Worm (Caenorhabditis elegans): ENCODE measurements around the gene Y53C12B.7.

The Y53C12B.7 gene

ce11 chrII:9753730-9754129, 712 bp upstream of the Y53C12B.7 start, which contains the start of gene ZK1321.1:
ZK1321.1 (plus strand) TSS chrII:9754030.
- TF ChIP-seq F57C9.4 (tag; optimal IDR thresholded peaks at IDR 0.05) = no peak
- TF ChIP-seq lir-1 (GFP tag; conservative IDR thresholded peaks at IDR 0.05) = no peak
- no peak for TF ChIP-seq fkh-3 (tag; optimal IDR thresholded peaks at IDR 0.05)
- TF ChIP-seq nfya-1 (tag; optimal IDR thresholded peaks at IDR 0.05; ENCODE audit: borderline replicate concordance, insufficient read depth) = no peak
- no peak for TF ChIP-seq lsl-1 (GFP tag; optimal IDR thresholded peaks at IDR 0.05)
- no peak for TF ChIP-seq F22D6.2 (tag; optimal IDR thresholded peaks at IDR 0.05)
- no peak for TF ChIP-seq tbx-9 (tag; optimal IDR thresholded peaks at IDR 0.05; ENCODE audit: borderline replicate concordance)

- TF ChIP-seq Y95B8A.8 (GFP tag; IDR thresholded peaks at IDR 0.05) = no peak
- TF ChIP-seq snpc-4 (GFP tag; optimal IDR thresholded peaks at IDR 0.05) = no peak
- TF ChIP-seq snpc-4 (tag; optimal IDR thresholded peaks at IDR 0.05) = no peak
Measured at ce11 chrII:9752278-9752677, 740 bp downstream of the Y53C12B.7 start.

- TF ChIP-seq attf-3 (GFP tag; conservative IDR thresholded peaks at IDR 0.05) (no peak; the same call in 1 of the 2 replicates), ztf-6 (GFP tag; IDR thresholded peaks at IDR 0.05) (no peak), lsl-1 (GFP tag; optimal IDR thresholded peaks at IDR 0.05) (peak; percentile 90), C17E4.6 (GFP tag; IDR thresholded peaks at IDR 0.05) (no peak), ets-4 (GFP tag; optimal IDR thresholded peaks at IDR 0.05) (no peak), F23B12.7 (tag; optimal IDR thresholded peaks at IDR 0.05; ENCODE audit: insufficient read depth) (peak; percentile 25), lin-40 (tag; optimal IDR thresholded peaks at IDR 0.05) (peak; percentile 21), bed-2 (GFP tag; IDR thresholded peaks at IDR 0.05) (no peak), sdz-38 (tag; optimal IDR thresholded peaks at IDR 0.05) (no peak), tbp1 (GFP tag; optimal IDR thresholded peaks at IDR 0.05) (peak; percentile 46), snpc-1.1 (tag; optimal IDR thresholded peaks at IDR 0.05; ENCODE audit: insufficient read depth) (no peak), atf-7 (tag; optimal IDR thresholded peaks at IDR 0.05) (no peak), ceh-40 (GFP tag; IDR thresholded peaks at IDR 0.05) (no peak), athp-1 (tag; optimal IDR thresholded peaks at IDR 0.05) (no peak), hrde-1 (tag; optimal IDR thresholded peaks at IDR 0.05; ENCODE audit: borderline replicate concordance) (no peak), dpl-1 (GFP tag; optimal IDR thresholded peaks at IDR 0.05) (no peak), hmg-1.2 (GFP tag; IDR thresholded peaks at IDR 0.05) (peak; percentile 40; the same call in 1 of the 2 replicates), attf-5 (GFP tag; optimal IDR thresholded peaks at IDR 0.05) (peak; percentile 50), tbx-9 (tag; optimal IDR thresholded peaks at IDR 0.05; ENCODE audit: borderline replicate concordance) (no peak), Y95B8A.8 (GFP tag; IDR thresholded peaks at IDR 0.05) (no peak), aptf-2 (GFP tag; conservative IDR thresholded peaks at IDR 0.05) (no peak), nhr-80 (tag; optimal IDR thresholded peaks at IDR 0.05) (no peak), cebp-2 (GFP tag; IDR thresholded peaks at IDR 0.05) (no peak), zim-3 (tag; optimal IDR thresholded peaks at IDR 0.05) (no peak), snpc-4 (GFP tag; optimal IDR thresholded peaks at IDR 0.05) (peak; percentile 7), snpc-4 (tag; optimal IDR thresholded peaks at IDR 0.05) (peak in 3 of 4 experiments; percentile 26 to 72 (median 49)), lag-1 (GFP tag; IDR thresholded peaks at IDR 0.05) (no peak), egrh-3 (GFP tag; IDR thresholded peaks at IDR 0.05) (no peak), chd-7 (tag; optimal IDR thresholded peaks at IDR 0.05) (no peak), B0336.3 (GFP tag; IDR thresholded peaks at IDR 0.05) (no peak), nfyb-1 (GFP tag; IDR thresholded peaks at IDR 0.05) (no peak), F49E8.2 (tag; optimal IDR thresholded peaks at IDR 0.05; ENCODE audit: insufficient read depth) (peak; percentile 62), snpc-1.3 (tag; optimal IDR thresholded peaks at IDR 0.05; ENCODE audit: insufficient read depth) (peak; percentile 65), F52B5.7 (tag; optimal IDR thresholded peaks at IDR 0.05) (no peak), F10E7.11 (tag; optimal IDR thresholded peaks at IDR 0.05) (no peak), F57A8.1 (GFP tag; optimal IDR thresholded peaks at IDR 0.05) (no peak), madf-6 (GFP tag; IDR thresholded peaks at IDR 0.05) (peak; percentile 85), pbrm-1 (GFP tag; IDR thresholded peaks at IDR 0.05) (peak; percentile 66), F37B4.10 (GFP tag; IDR thresholded peaks at IDR 0.05) (no peak), fkh-3 (tag; optimal IDR thresholded peaks at IDR 0.05) (no peak)
Measured at ce11 chrII:9746069-9746468, 6.9 kb downstream of the Y53C12B.7 start, which contains the start of the genes Y53C12B.1 and nos-3. Y53C12B.1 (minus strand) TSS chrII:9746078. nos-3 (plus strand) TSS chrII:9746316.

Data from whole organism, young adult.